Fruit fly (Drosophila melanogaster): ENCODE data around the gene Gr64a.

The Gr64a gene

dm6 chr3L:4026506-4026868 is at the start of gene Gr64a:
Gene Gr64a (plus strand): TSS chr3L:4026769.
- no peak for TF ChIP-seq noc (tag; optimal IDR thresholded peaks at IDR 0.05)

DNA sequence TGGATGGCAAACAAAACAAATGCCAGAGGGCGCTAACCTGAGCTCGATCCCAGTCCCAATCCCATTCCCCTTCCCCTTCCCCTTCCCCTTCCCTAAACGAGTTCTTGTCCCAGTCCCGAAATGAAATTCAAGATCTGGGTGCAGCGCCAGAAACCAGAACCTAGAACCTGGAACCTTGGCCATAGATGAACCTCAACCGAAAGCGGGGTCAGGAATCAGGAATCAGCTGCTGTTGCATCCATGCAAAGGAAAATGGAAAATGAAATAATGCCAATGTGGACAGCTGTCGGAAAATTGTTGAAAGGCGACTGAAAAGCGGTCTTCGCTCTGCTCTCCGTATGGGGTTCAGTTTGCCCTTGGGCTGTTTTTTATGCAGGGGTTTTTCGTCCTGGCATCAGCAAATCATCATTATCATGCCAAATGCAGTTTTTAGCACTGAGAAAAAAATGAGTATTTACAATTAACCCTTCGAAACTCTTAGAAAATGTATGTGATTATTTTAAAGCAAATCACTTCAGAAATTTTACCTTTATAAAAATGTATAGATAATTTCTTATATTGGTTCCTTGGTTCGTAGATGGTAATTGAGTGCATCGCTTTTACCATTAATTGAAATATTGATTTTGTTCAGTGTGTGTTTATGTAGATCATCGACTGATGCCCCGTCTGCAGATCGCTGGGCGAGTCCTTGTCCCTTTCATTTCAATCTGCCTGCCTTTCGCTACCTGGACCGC is 48.8 kb upstream of the Gr64a start:
- TF ChIP-seq noc (tag; optimal IDR thresholded peaks at IDR 0.05): no peak

DNA sequence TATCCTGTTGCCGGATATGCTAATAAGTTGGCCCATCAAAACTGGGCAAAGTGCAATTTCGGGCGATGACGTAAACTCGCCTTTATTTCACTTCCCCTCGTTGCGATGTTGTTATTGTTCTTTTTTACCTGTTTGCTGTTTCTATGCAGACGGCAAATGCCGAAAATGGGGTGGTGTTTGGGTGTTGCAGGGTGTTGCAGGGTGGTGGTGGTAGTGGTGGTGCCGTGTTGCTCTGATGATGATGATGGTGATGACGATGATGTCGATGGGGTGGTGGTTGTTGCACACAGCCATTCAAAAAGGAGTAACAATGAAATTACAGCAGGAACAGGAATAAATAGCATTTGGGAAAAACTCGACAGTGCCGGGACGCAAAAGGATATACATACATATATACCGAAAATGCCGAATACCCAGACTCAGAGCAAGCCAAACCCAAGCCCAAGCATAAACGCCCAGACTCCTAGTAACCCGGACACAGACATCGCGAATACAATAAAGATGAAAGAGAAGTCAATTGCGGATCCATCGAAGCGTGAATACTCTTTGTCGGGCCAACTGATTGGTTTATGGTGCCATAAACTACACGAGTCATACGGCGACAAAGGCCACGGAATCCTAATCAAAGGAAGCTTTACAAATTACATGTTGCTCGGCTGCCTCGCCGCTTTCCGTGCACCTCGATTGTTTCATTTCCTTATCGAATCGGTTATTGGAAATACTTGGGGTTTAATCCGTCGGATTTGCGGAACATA is 47.6 kb upstream of the Gr64a start:
- TF ChIP-seq noc (tag; optimal IDR thresholded peaks at IDR 0.05): no peak

dm6 chr3L:3980027-3980426 is 46.5 kb upstream of the Gr64a start:
- no peak for TF ChIP-seq noc (tag; optimal IDR thresholded peaks at IDR 0.05)

- no peak for TF ChIP-seq noc (tag; optimal IDR thresholded peaks at IDR 0.05)
These were observed 43.1 kb upstream of the Gr64a start, which contains the start of gene scrt for dm6 chr3L:3983466-3983946. Gene scrt (plus strand): TSS chr3L:3983896.

DNA sequence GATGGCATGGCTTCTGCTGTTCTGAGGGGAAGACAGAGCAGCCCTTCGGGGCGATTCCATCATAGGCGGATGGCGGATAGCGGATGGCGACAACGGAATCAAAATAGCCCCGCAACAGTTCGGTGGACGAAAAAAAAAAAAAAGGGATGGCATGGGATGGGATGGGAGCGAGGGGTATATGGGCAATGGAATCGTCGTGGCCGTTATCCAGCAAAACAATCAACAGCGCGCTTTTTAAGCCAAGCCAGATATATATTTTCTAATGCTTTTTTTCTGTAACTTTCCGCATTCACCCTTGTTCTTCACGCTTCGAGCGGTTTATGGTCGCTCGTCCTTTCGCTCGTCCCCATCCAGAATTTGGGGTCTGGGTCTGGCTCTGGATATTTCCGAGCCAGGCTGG is 31.0 kb upstream of the Gr64a start:
- no peak for TF ChIP-seq noc (tag; optimal IDR thresholded peaks at IDR 0.05)

DNA sequence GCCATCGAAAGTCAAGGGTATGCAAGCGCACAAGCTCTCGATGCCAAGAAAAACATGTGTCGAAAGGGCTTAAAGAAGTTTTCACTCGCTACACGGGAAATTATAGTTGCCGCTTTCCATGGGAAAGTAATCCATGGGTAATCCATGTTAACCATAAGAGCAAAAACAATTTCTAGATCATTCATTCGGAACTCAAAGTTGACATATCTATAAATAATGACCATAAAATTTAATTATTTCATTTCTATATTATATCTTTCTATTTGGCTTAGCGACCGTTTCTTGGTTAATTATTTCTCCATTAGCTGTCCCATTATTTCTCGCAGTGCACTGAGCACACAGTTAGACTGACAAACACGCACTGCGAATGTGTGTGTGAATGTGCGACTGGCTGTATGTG is 25.9 kb upstream of the Gr64a start:
- no peak for TF ChIP-seq noc (tag; optimal IDR thresholded peaks at IDR 0.05)

DNA sequence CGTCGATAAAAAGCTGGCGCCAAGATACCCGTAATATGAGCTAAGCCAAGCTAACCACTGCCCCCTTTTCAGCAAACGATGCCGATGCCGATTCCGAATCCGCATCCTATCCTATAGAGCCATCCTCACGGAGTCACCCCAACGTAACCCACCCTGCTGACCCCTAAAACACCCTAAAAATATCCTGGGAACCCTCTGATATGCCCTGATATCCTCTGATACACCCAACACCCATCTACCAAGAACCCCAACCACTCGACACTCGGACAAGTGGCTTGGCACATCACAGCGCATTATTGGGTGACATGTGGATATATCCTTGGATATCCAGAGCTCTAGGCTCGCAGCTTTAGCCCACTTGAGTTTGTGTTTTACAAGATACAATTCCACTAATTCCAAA is 25.1 kb upstream of the Gr64a start:
- no peak for TF ChIP-seq noc (tag; optimal IDR thresholded peaks at IDR 0.05)

dm6 chr3L:4003316-4003715 is 23.3 kb upstream of the Gr64a start, which contains the start of gene CG14985:
Gene CG14985 (plus strand): TSS chr3L:4003474.
- no peak for TF ChIP-seq noc (tag; optimal IDR thresholded peaks at IDR 0.05)

DNA sequence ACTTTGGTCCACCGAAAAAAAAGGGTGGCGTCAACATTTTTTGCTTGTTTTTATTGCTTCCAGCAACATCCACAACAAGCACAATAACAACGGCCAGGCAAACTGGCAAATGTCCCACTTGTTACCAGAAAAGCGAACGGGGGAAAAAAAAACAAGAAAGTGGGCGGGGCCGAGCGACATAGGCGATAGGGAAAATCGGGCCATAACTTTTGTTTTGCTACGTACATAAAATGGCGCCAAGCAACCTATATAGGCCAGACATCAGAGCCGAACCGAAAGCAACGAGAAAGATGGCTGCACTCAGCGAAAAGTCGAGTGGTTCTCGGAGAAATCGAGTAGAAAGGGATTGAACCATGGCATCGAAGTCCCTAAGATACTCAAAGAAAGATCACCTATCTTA is 19.3 kb upstream of the Gr64a start:
- TF ChIP-seq noc (tag; optimal IDR thresholded peaks at IDR 0.05): no peak

- no peak for TF ChIP-seq noc (tag; optimal IDR thresholded peaks at IDR 0.05)
These were observed 16.4 kb upstream of the Gr64a start for dm6 chr3L:4010122-4010521.

- no peak for TF ChIP-seq noc (tag; optimal IDR thresholded peaks at IDR 0.05)
These were observed 12.2 kb upstream of the Gr64a start for dm6 chr3L:4014349-4014748.

DNA sequence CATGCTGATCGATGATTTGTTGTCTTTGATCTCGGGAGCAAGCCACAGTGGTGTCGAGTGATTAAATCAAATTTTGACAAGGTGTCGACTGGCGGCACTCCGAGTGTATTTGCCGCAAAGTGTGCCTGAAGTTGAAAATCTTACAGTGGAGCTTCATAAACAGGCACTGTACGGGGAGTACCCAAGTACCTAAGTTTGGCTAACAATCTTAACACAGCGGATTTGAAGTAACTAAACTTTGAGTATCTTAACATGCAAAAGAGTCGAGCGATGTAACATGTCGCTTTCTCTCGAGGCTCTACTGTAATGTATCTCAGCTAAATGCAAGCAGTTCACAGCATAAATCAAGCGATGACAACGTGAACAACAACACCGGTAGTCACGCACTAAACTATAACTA is 9.8 kb upstream of the Gr64a start:
- TF ChIP-seq noc (tag; optimal IDR thresholded peaks at IDR 0.05): no peak

dm6 chr3L:4018228-4018928 is 8.2 kb upstream of the Gr64a start, which contains the start of gene FoxL1:
Gene FoxL1 (plus strand): TSS chr3L:4018878.
- no peak for TF ChIP-seq noc (tag; optimal IDR thresholded peaks at IDR 0.05)

DNA sequence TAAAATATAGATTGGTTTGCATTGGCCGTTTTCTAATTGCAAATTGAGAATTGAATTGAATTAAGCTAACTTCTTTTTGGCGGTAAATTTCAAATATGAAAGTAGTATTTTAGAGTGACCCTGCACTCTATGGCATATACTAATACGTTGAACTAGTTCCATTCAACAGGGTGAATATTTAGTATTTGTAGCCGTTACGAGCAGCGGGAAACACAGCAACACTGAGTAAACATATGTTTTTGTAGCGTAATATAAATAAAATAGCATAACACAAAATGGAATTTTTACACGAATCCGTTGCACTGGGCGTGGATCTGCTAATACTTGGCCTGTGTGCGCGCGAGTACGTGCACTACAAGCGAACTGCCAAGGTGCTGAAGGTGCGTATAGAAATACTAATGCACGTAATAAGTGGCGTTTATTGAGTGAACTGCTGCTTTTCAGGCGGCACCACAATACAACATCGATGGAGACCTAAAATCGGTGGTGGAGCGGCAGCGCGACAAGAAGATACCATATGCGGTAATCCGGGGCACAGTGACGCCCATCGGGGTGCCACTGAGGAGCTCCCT is 5.2 kb upstream of the Gr64a start, which contains the start of gene Mul1:
Mul1 (plus strand) TSS at position 198 of the 572 bp plus-strand sequence.
- no peak for TF ChIP-seq noc (tag; optimal IDR thresholded peaks at IDR 0.05)

dm6 chr3L:4024464-4024863 is 2.1 kb upstream of the Gr64a start:
- no peak for TF ChIP-seq noc (tag; optimal IDR thresholded peaks at IDR 0.05)

Measured in whole organism, larva.